Worm (Caenorhabditis elegans) whole organism, late embryonic: ENCODE data around the gene mcm-3AP.

Experiments used
- C08G9.2 ChIP-seq: sonication (generic microtip); optimal IDR thresholded peaks from 2 replicates; lab custom pipeline; 2016; ENCODE audit warnings: mild to moderate bottlenecking, missing genetic modification characterization, moderate library complexity, missing compliant biosample characterization
- C38D4.7 ChIP-seq: fragments of 200-800 bp; sonication (Bioruptor generic); optimal IDR thresholded peaks from 2 replicates; lab custom pipeline; 2018; ENCODE audit warnings: mild to moderate bottlenecking, missing genetic modification characterization, moderate library complexity, missing compliant biosample characterization
- F13H6.1 ChIP-seq: sonication (generic microtip); optimal IDR thresholded peaks from 2 replicates; lab custom pipeline; 2016; ENCODE audit warnings: missing genetic modification characterization, missing compliant biosample characterization
- K09A11.1 ChIP-seq: sonication (generic microtip); optimal IDR thresholded peaks from 2 replicates; lab custom pipeline; 2017; ENCODE audit warnings: antibody characterized with exemption, mild to moderate bottlenecking, missing genetic modification characterization, missing compliant biosample characterization; ENCODE audit not compliant: insufficient read depth
- Y22D7AL.16 ChIP-seq: sonication (generic microtip); optimal IDR thresholded peaks from 2 replicates; lab custom pipeline; 2016; ENCODE audit warnings: missing genetic modification characterization, missing compliant biosample characterization
- ceh-14 ChIP-seq: sonication (generic microtip); optimal IDR thresholded peaks from 2 replicates; lab custom pipeline; 2016; ENCODE audit warnings: missing genotype, missing genetic modification characterization, missing compliant biosample characterization
- ceh-18 ChIP-seq: sonication (generic microtip); optimal IDR thresholded peaks from 2 replicates; lab custom pipeline; 2016; ENCODE audit warnings: missing genetic modification characterization, missing compliant biosample characterization
- ceh-19 ChIP-seq: fragments of 200-800 bp; sonication (Bioruptor generic); optimal IDR thresholded peaks from 2 replicates; lab custom pipeline; 2018; ENCODE audit warnings: mild to moderate bottlenecking, missing genetic modification characterization, missing compliant biosample characterization
- ceh-2 ChIP-seq: sonication (generic microtip); optimal IDR thresholded peaks from 2 replicates; lab custom pipeline; 2016; ENCODE audit warnings: missing genotype, missing genetic modification characterization, missing compliant biosample characterization
- ceh-24 ChIP-seq: sonication (generic microtip); optimal IDR thresholded peaks from 2 replicates; lab custom pipeline; 2016; ENCODE audit warnings: mild to moderate bottlenecking, missing genetic modification characterization, missing compliant biosample characterization
- ceh-31 ChIP-seq: sonication (generic microtip); optimal IDR thresholded peaks from 2 replicates; lab custom pipeline; 2016; ENCODE audit warnings: missing genetic modification characterization, missing compliant biosample characterization
- ceh-34 ChIP-seq: sonication (generic microtip); optimal IDR thresholded peaks from 2 replicates; lab custom pipeline; 2016; ENCODE audit warnings: mild to moderate bottlenecking, missing genetic modification characterization, missing compliant biosample characterization
- ceh-45 ChIP-seq: fragments of 200-800 bp; sonication (Bioruptor generic); IDR thresholded peaks from 2 replicates; pipeline ENCODE4 v1.3.6; 2022; ENCODE audit warnings: missing genetic modification reagents, missing genetic modification characterization, missing compliant biosample characterization
- ceh-48 ChIP-seq: sonication (generic microtip); optimal IDR thresholded peaks from 2 replicates; lab custom pipeline; 2016; ENCODE audit warnings: missing genetic modification characterization, inconsistent platforms, missing compliant biosample characterization
- dmd-4 ChIP-seq: sonication (generic microtip); optimal IDR thresholded peaks from 2 replicates; lab custom pipeline; 2016; ENCODE audit warnings: borderline replicate concordance, missing genetic modification characterization, missing compliant biosample characterization
- dve-1 ChIP-seq: sonication (generic microtip); optimal IDR thresholded peaks from 2 replicates; lab custom pipeline; 2017; ENCODE audit warnings: antibody characterized with exemption, mild to moderate bottlenecking, missing genetic modification characterization, missing compliant biosample characterization
- elt-2 ChIP-seq: sonication (generic microtip); optimal IDR thresholded peaks from 2 replicates; lab custom pipeline; 2016; ENCODE audit warnings: missing genetic modification reagents, missing genetic modification characterization, missing compliant biosample characterization
- ets-4 ChIP-seq: sonication (generic microtip); optimal IDR thresholded peaks from 2 replicates; lab custom pipeline; 2016; ENCODE audit warnings: missing genetic modification characterization, missing compliant biosample characterization
- eyg-1 ChIP-seq: sonication (generic microtip); optimal IDR thresholded peaks from 2 replicates; lab custom pipeline; 2016; ENCODE audit warnings: missing genotype, missing genetic modification characterization, missing compliant biosample characterization
- fax-1 ChIP-seq: sonication (generic microtip); optimal IDR thresholded peaks from 2 replicates; lab custom pipeline; 2016; ENCODE audit warnings: missing genotype, missing genetic modification characterization, missing compliant biosample characterization
- fkh-6 ChIP-seq: sonication (generic microtip); optimal IDR thresholded peaks from 2 replicates; lab custom pipeline; 2016; ENCODE audit warnings: missing genetic modification characterization, missing compliant biosample characterization
- gmeb-2 ChIP-seq: sonication (generic microtip); optimal IDR thresholded peaks from 2 replicates; lab custom pipeline; 2016; ENCODE audit warnings: missing genetic modification characterization, inconsistent platforms, missing compliant biosample characterization
- hlh-15 ChIP-seq: sonication (generic microtip); optimal IDR thresholded peaks from 2 replicates; lab custom pipeline; 2016; ENCODE audit warnings: missing genetic modification characterization, missing compliant biosample characterization
- hlh-6 ChIP-seq: sonication (generic microtip); optimal IDR thresholded peaks from 2 replicates; lab custom pipeline; 2016; ENCODE audit warnings: missing genotype, missing genetic modification characterization, missing compliant biosample characterization
- hlh-8 ChIP-seq: sonication (generic microtip); optimal IDR thresholded peaks from 2 replicates; lab custom pipeline; 2016; ENCODE audit warnings: missing genotype, missing genetic modification characterization, missing compliant biosample characterization
- lim-6 ChIP-seq: sonication (generic microtip); optimal IDR thresholded peaks from 2 replicates; lab custom pipeline; 2016; ENCODE audit warnings: missing genetic modification characterization, missing compliant biosample characterization
- mec-3 ChIP-seq: sonication (generic microtip); optimal IDR thresholded peaks from 2 replicates; lab custom pipeline; 2016; ENCODE audit warnings: borderline replicate concordance, missing genetic modification characterization, missing compliant biosample characterization
- nfya-1 ChIP-seq: sonication (generic microtip); optimal IDR thresholded peaks from 2 replicates; lab custom pipeline; 2017; ENCODE audit warnings: missing genetic modification characterization, mild to moderate bottlenecking, missing compliant biosample characterization, antibody characterized with exemption, moderate library complexity
- nhr-11 ChIP-seq: fragments of 150-350 bp; optimal IDR thresholded peaks from 2 replicates; lab custom pipeline; 2014; ENCODE audit warnings: missing biosample characterization, missing genetic modification characterization
- pha-2 ChIP-seq: sonication (generic microtip); optimal IDR thresholded peaks from 2 replicates; lab custom pipeline; 2017; ENCODE audit warnings: mild to moderate bottlenecking, missing genetic modification characterization, missing compliant biosample characterization
- pqm-1 ChIP-seq: sonication (generic microtip); optimal IDR thresholded peaks from 2 replicates; lab custom pipeline; 2016; ENCODE audit warnings: missing genetic modification characterization, missing compliant biosample characterization
- pros-1 ChIP-seq: fragments of 150-350 bp; optimal IDR thresholded peaks from 2 replicates; lab custom pipeline; 2014; ENCODE audit warnings: missing biosample characterization, missing genetic modification reagents, missing genetic modification characterization
- ref-2 ChIP-seq: sonication (generic microtip); optimal IDR thresholded peaks from 2 replicates; lab custom pipeline; 2016; ENCODE audit warnings: missing genetic modification characterization, missing compliant biosample characterization
- rnt-1 ChIP-seq: sonication (generic microtip); optimal IDR thresholded peaks from 2 replicates; lab custom pipeline; 2016; ENCODE audit warnings: missing genetic modification characterization, missing compliant biosample characterization
- tbx-2 ChIP-seq: sonication (generic microtip); optimal IDR thresholded peaks from 2 replicates; lab custom pipeline; 2016; ENCODE audit warnings: missing genetic modification characterization, missing compliant biosample characterization
- tbx-7 ChIP-seq: sonication (generic microtip); optimal IDR thresholded peaks from 2 replicates; lab custom pipeline; 2016; ENCODE audit warnings: missing genotype, missing genetic modification characterization, missing compliant biosample characterization
- ttx-3 ChIP-seq: sonication (generic microtip); optimal IDR thresholded peaks from 2 replicates; lab custom pipeline; 2016; ENCODE audit warnings: missing genetic modification reagents, missing genetic modification characterization, missing compliant biosample characterization
- unc-42 ChIP-seq: sonication (generic microtip); optimal IDR thresholded peaks from 2 replicates; lab custom pipeline; 2016; ENCODE audit warnings: missing genotype, missing genetic modification characterization, missing compliant biosample characterization
- unc-86 ChIP-seq: sonication (generic microtip); optimal IDR thresholded peaks from 2 replicates; lab custom pipeline; 2016; ENCODE audit warnings: missing genetic modification characterization, missing compliant biosample characterization
- zip-5 ChIP-seq: sonication (generic microtip); optimal IDR thresholded peaks from 2 replicates; lab custom pipeline; 2016; ENCODE audit warnings: missing genetic modification characterization, missing compliant biosample characterization
- ztf-16 ChIP-seq: sonication (generic microtip); optimal IDR thresholded peaks from 2 replicates; lab custom pipeline; 2017; ENCODE audit warnings: missing genetic modification characterization, missing compliant biosample characterization

Gene mcm-3AP

DNA sequence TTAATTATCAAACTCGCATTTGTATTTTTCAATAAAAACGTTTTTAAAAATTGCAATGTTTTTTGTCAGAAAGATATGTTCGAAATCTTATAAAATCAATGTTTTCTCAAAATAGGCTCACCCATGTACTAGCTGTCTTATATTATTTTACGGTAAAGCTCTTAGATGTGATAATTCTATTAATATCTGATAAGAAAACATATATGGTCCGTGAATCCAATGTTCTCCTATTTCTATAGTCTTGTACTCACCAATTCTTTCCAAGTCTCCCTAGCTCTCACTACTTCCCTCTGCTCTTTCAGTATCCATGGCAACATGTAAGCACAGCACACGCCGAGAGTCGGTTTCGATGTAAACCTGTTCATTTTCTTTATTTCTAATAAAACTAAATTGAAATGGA lies 14.7 kb upstream of the mcm-3AP start, which contains the start of gene bbs-2:
TSS of gene bbs-2 (plus strand) at position 301 of the 400 bp plus-strand sequence.
- TF ChIP-seq dmd-4: no peak
- no peak for TF ChIP-seq dve-1 (tag; lab: Kevin White, UChicago)
- TF ChIP-seq C38D4.7: no peak
- TF ChIP-seq ceh-19: no peak
- TF ChIP-seq ets-4: no peak
- no peak for TF ChIP-seq ceh-24 (tag; lab: Kevin White, UChicago)
- TF ChIP-seq gmeb-2 (tag; lab: Kevin White, UChicago): no peak
- no peak for TF ChIP-seq nhr-11
- TF ChIP-seq unc-42 (tag; lab: Kevin White, UChicago): no peak
- no peak for TF ChIP-seq hlh-8 (tag; lab: Kevin White, UChicago)
- no peak for TF ChIP-seq ceh-48
- TF ChIP-seq elt-2 (tag; lab: Kevin White, UChicago): no peak
- no peak for TF ChIP-seq ceh-2
- TF ChIP-seq C08G9.2: no peak
- no peak for TF ChIP-seq eyg-1
- TF ChIP-seq pha-2 (tag; lab: Kevin White, UChicago): no peak
- no peak for TF ChIP-seq ttx-3 (tag; lab: Kevin White, UChicago)
- no peak for TF ChIP-seq lim-6 (tag; lab: Kevin White, UChicago)

DNA sequence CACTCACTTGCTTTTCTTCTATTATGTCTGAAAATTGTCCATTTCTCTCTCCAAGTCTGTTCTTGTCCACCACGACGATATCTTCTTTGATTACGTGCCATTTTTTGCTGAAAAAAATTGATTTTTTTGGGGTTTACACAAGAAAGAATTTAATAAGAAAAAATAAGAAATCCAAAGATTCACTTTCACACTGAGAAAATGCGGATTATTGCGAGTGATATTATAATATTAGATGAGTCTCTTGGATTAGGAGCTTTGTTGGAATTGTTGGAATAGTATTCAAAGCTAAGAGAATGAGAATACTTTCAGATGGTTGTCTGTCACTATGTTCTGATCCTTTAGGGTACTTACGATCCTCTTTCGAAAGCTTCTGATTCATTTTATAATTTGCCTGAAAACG lies 9.6 kb upstream of the mcm-3AP start, which contains the start of gene F20D12.7:
TSS of gene F20D12.7 (minus strand) at position 101 of the 400 bp plus-strand sequence.
- no peak for TF ChIP-seq pros-1 (tag; lab: Kevin White, UChicago)
- no peak for TF ChIP-seq hlh-6 (tag; lab: Kevin White, UChicago)
- no peak for TF ChIP-seq K09A11.1 (tag; lab: Kevin White, UChicago)
- TF ChIP-seq pqm-1 (tag; lab: Kevin White, UChicago): no peak
- no peak for TF ChIP-seq F13H6.1 (tag; lab: Kevin White, UChicago)
- no peak for TF ChIP-seq hlh-8 (tag; lab: Kevin White, UChicago)
- TF ChIP-seq, all 69 proteins: peak for 0

DNA sequence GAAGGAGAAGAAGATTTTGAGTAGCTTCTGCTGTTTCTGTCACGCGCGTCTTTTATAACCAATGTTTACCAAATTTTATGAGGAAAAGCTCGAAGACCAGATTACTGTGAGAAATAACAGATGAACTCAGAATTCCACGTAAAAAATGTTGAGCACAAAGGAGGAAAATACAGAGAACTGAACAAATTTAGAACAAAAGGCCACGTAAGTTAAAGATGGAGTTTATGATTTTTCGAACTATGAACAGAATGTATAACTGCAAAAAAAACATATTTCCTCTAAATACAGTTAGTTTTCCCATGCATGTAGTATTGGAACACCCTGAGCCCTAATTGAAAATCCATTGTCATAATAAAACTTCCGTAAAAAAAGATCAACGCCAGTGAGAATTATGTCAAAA lies 7.6 kb upstream of the mcm-3AP start, which contains the start of gene exc-9:
TSS of gene exc-9 (minus strand) at position 101 of the 400 bp plus-strand sequence.
- no peak for TF ChIP-seq Y22D7AL.16
- TF ChIP-seq lim-6 (tag; lab: Kevin White, UChicago): no peak
- TF ChIP-seq, all 69 proteins: peak for 0

DNA sequence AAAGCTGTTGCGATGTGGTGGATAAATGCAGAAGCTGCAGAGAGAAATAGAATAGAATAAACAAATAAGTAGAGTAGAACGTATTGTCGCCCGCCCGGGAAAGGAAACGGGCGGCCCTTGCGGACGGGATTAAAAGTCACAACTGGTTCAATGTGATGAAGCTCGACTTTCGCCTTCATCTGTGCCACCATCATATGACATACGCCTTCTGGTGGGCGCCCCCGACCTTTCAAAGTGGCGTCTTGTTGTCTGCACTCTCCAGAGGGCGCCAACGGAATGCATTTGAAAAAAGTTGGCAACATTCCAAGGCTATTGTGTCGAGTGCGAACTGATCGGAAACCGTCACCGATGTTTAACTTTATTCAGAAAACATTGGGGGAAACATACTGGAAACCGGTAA lies 5.2 kb upstream of the mcm-3AP start:
- TF ChIP-seq ceh-34 (tag; lab: Kevin White, UChicago): peak; percentile 27
- TF ChIP-seq ceh-18 (tag; lab: Kevin White, UChicago): no peak

DNA sequence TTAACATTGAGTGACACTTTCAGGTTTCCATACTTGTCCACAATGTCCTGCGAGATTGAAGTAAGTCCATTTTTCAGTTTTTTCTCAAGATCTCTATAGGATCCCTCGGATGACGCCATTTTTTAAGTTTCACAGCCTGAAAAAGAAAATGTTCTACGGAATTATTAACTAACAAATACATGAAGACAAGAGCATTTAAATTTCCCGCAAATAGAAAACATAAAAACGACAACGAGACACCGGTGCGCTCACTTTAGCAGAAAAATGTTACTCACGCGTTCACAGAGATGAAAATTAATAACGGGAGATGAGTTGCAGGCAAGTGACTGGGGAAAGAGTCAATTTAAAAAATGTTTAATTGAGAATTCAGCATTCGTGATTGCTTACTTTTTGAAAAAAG lies 2.0 kb upstream of the mcm-3AP start, which contains the start of gene czw-1:
TSS of gene czw-1 (minus strand) at position 369 of the 400 bp plus-strand sequence.
- TF ChIP-seq ztf-16 (tag; lab: Kevin White, UChicago) (no peak), unc-86 (no peak)

DNA sequence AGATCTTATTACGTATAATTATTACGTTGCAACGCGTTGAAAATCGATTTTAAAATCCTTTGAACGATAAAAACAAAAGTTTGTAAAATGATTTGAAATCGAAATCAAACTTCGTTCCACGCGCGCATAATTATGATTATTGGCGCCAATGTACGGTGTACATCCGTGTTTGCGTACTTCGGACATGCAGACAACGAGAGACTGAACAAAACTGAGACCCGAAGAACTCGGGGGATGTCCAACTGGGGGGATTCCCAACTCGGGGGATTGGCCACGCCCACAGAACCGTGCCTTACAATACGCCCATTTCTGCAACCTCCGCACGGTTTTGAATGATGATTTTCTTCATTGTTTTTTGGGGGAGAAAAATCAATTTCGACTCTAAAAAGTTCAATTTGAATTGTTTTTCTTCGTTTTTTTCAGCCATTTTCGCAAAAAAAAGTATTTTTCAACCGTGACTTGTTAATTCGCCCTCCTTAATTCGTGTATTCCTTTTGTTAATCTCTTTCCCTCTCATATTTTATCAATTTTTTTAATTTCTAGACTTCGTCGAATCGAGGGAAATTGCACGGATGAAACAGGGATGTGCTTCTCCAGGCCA lies 1.5 kb upstream of the mcm-3AP start, which contains the start of gene F20D12.12:
TSS of gene F20D12.12 (plus strand) at position 542 of the 601 bp plus-strand sequence.
- peak; percentile 50 for TF ChIP-seq F13H6.1 (tag; lab: Kevin White, UChicago)
- TF ChIP-seq hlh-15: peak; percentile 4
- TF ChIP-seq ref-2: peak; percentile 68
- TF ChIP-seq C08G9.2: peak; percentile 66
- TF ChIP-seq ceh-45 (GFP tag; lab: Robert Waterston, UW): peak; percentile 58; the same call in 1 of the 2 replicates
- peak; percentile 46 for TF ChIP-seq ttx-3 (tag; lab: Kevin White, UChicago)
- TF ChIP-seq zip-5 (tag; lab: Kevin White, UChicago): peak; percentile 51
- peak; percentile 22 for TF ChIP-seq mec-3 (tag; lab: Kevin White, UChicago)
- TF ChIP-seq elt-2 (tag; lab: Kevin White, UChicago): peak; percentile 44
- peak; percentile 56 for TF ChIP-seq ets-4
- TF ChIP-seq fax-1: peak; percentile 46
- TF ChIP-seq fkh-6: peak; percentile 31
- TF ChIP-seq nfya-1 (tag; lab: Kevin White, UChicago): peak; percentile 72
- peak; percentile 68 for TF ChIP-seq ceh-14 (tag; lab: Kevin White, UChicago)
- peak; percentile 64 for TF ChIP-seq tbx-7 (tag; lab: Kevin White, UChicago)
- peak; percentile 85 for TF ChIP-seq ceh-31 (tag; lab: Kevin White, UChicago)
- TF ChIP-seq rnt-1 (tag; lab: Kevin White, UChicago): peak; percentile 79
- TF ChIP-seq tbx-2 (tag; lab: Kevin White, UChicago): peak; percentile 81
- TF ChIP-seq ceh-18 (tag; lab: Kevin White, UChicago): peak; percentile 76
- TF ChIP-seq ceh-2: peak; percentile 45
